Worm (Caenorhabditis elegans) whole organism, L2 larva: ENCODE measurements around the gene cex-2.
A peak's percentile ranks its signal among the peaks of the same experiment; 100 is the strongest.

Experiments
- C34F6.9 ChIP-seq: fragments of 150-350 bp; optimal IDR thresholded peaks from 2 replicates; lab custom pipeline; 2014; ENCODE audit warnings: missing biosample characterization, missing genetic modification characterization
- F13H6.1 ChIP-seq: sonication (generic microtip); optimal IDR thresholded peaks from 2 replicates; lab custom pipeline; 2016; ENCODE audit warnings: missing genetic modification characterization, missing compliant biosample characterization
- R02D3.7 ChIP-seq: fragments of 150-350 bp; optimal IDR thresholded peaks from 2 replicates; lab custom pipeline; 2014; ENCODE audit warnings: missing biosample characterization, missing genetic modification characterization
- ZK546.5 ChIP-seq: sonication (generic microtip); optimal IDR thresholded peaks from 2 replicates; lab custom pipeline; 2017; ENCODE audit warnings: missing biosample characterization, missing genetic modification characterization
- aly-2 ChIP-seq: fragments of 150-350 bp; optimal IDR thresholded peaks from 2 replicates; lab custom pipeline; 2014; ENCODE audit warnings: missing biosample characterization, missing genetic modification characterization
- ama-1 ChIP-seq: fragments of 150-350 bp; optimal IDR thresholded peaks from 2 replicates; lab custom pipeline; 2018; ENCODE audit warnings: inconsistent platforms
- blmp-1 ChIP-seq: sonication (generic microtip); optimal IDR thresholded peaks from 2 replicates; lab custom pipeline; 2017; ENCODE audit warnings: missing genetic modification characterization, mild to moderate bottlenecking, missing compliant biosample characterization, antibody characterized with exemption, moderate library complexity; ENCODE audit not compliant: insufficient read depth
- ceh-16 ChIP-seq: fragments of 150-350 bp; optimal IDR thresholded peaks from 2 replicates; lab custom pipeline; 2014; ENCODE audit warnings: missing biosample characterization, missing genetic modification characterization
- ceh-82 ChIP-seq: fragments of 150-350 bp; optimal IDR thresholded peaks from 2 replicates; lab custom pipeline; 2014; ENCODE audit warnings: missing biosample characterization, missing genetic modification characterization
- crh-2 ChIP-seq: sonication (generic microtip); optimal IDR thresholded peaks from 2 replicates; lab custom pipeline; 2017; ENCODE audit warnings: missing biosample characterization, missing genetic modification characterization
- dmd-4 ChIP-seq: sonication (generic microtip); optimal IDR thresholded peaks from 2 replicates; lab custom pipeline; 2017; ENCODE audit warnings: missing biosample characterization, missing genetic modification characterization
- egl-27 ChIP-seq: sonication (generic microtip); optimal IDR thresholded peaks from 3 replicates; lab custom pipeline; 2017; ENCODE audit warnings: missing biosample characterization, missing genetic modification reagents, missing genetic modification characterization
- elt-1 ChIP-seq: fragments of 150-350 bp; optimal IDR thresholded peaks from 2 replicates; lab custom pipeline; 2014; ENCODE audit warnings: missing biosample characterization, missing genetic modification characterization
- elt-3 ChIP-seq: sonication (generic microtip); optimal IDR thresholded peaks from 2 replicates; lab custom pipeline; 2017; ENCODE audit warnings: missing biosample characterization, missing genetic modification characterization
- fos-1 ChIP-seq: fragments of 150-350 bp; optimal IDR thresholded peaks from 2 replicates; lab custom pipeline; 2014; ENCODE audit warnings: missing biosample characterization, missing genetic modification characterization
- gmeb-1 ChIP-seq: fragments of 150-350 bp; optimal IDR thresholded peaks from 2 replicates; lab custom pipeline; 2014; ENCODE audit warnings: missing biosample characterization, missing genetic modification characterization
- lin-13 ChIP-seq: fragments of 150-350 bp; optimal IDR thresholded peaks from 2 replicates; lab custom pipeline; 2014; ENCODE audit warnings: missing biosample characterization, missing genetic modification reagents, missing genetic modification characterization
- lsy-2 ChIP-seq, 2 experiments: fragments of 150-350 bp in 1 of 2; sonication (generic microtip) in 1 of 2; optimal IDR thresholded peaks; 2 replicates each; lab custom pipeline; 2014 to 2017; ENCODE audit warnings: missing biosample characterization in 2 of 2, missing genetic modification characterization in 2 of 2
- mab-5 ChIP-seq: fragments of 150-350 bp; optimal IDR thresholded peaks from 2 replicates; lab custom pipeline; 2014; ENCODE audit warnings: missing biosample characterization, missing genetic modification characterization
- nhr-10 ChIP-seq: sonication (generic microtip); optimal IDR thresholded peaks from 2 replicates; lab custom pipeline; 2017; ENCODE audit warnings: missing biosample characterization, missing genetic modification characterization
- nhr-11 ChIP-seq: fragments of 150-350 bp; optimal IDR thresholded peaks from 2 replicates; lab custom pipeline; 2014; ENCODE audit warnings: missing biosample characterization, missing genetic modification characterization
- nhr-12 ChIP-seq: fragments of 150-350 bp; optimal IDR thresholded peaks from 2 replicates; lab custom pipeline; 2014; ENCODE audit warnings: missing biosample characterization, missing genetic modification characterization
- nhr-129 ChIP-seq: fragments of 150-350 bp; optimal IDR thresholded peaks from 2 replicates; lab custom pipeline; 2014; ENCODE audit warnings: missing biosample characterization, missing genetic modification characterization
- nhr-21 ChIP-seq: fragments of 150-350 bp; optimal IDR thresholded peaks from 2 replicates; lab custom pipeline; 2014; ENCODE audit warnings: missing biosample characterization, missing genetic modification characterization
- nhr-23 ChIP-seq: fragments of 150-350 bp; optimal IDR thresholded peaks from 2 replicates; lab custom pipeline; 2014; ENCODE audit warnings: missing biosample characterization, missing genetic modification reagents, missing genetic modification characterization
- nhr-25 ChIP-seq: fragments of 150-350 bp; sonication (generic microtip); optimal IDR thresholded peaks from 3 replicates; lab custom pipeline; 2014; ENCODE audit warnings: missing biosample characterization, missing genetic modification characterization
- nhr-6 ChIP-seq: fragments of 150-350 bp; optimal IDR thresholded peaks from 2 replicates; lab custom pipeline; 2014; ENCODE audit warnings: missing biosample characterization, missing genetic modification characterization
- nhr-77 ChIP-seq: fragments of 150-350 bp; optimal IDR thresholded peaks from 2 replicates; lab custom pipeline; 2014; ENCODE audit warnings: missing biosample characterization, missing genetic modification characterization
- skn-1 ChIP-seq: sonication (generic microtip); optimal IDR thresholded peaks from 2 replicates; lab custom pipeline; 2017; ENCODE audit warnings: missing biosample characterization, missing genetic modification characterization
- sma-3 ChIP-seq: sonication (generic microtip); optimal IDR thresholded peaks from 2 replicates; lab custom pipeline; 2016; ENCODE audit warnings: missing genetic modification reagents, missing genetic modification characterization, missing compliant biosample characterization
- sma-9 ChIP-seq, 2 experiments: fragments of 150-350 bp in 1 of 2; sonication (generic microtip) in 1 of 2; optimal IDR thresholded peaks; 2 replicates each; lab custom pipeline; 2014 to 2016; ENCODE audit warnings: missing genetic modification characterization in 2 of 2, mild to moderate bottlenecking in 1 of 2, missing biosample characterization in 1 of 2, missing compliant biosample characterization in 1 of 2, missing genetic modification reagents in 1 of 2, moderate library complexity in 1 of 2
- unc-62 ChIP-seq: fragments of 150-350 bp; optimal IDR thresholded peaks from 2 replicates; lab custom pipeline; 2014; ENCODE audit warnings: missing biosample characterization, missing genetic modification reagents, missing genetic modification characterization
- ztf-4 ChIP-seq: fragments of 150-350 bp; optimal IDR thresholded peaks from 2 replicates; lab custom pipeline; 2014; ENCODE audit warnings: missing biosample characterization, missing genetic modification characterization

cex-2 gene

DNA sequence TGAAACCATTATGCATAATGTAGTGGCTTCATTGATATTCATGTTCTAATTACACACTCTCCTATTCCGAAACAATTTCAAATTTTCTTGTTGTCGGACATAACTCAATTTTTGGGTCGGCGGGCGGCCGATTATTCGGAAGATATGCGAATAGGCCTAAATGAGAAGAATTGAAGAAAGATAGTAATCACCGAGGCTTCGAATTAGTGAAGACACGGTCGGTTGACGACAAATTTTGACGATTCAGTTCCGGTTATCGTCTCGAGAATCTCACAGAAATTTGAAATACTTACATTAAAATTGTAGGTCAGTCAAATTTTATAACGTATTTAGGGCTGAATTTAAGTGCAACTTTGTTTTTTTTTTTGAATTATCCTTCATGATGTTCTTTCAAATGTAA is 32.0 kb downstream of the cex-2 start:
- TF ChIP-seq nhr-129 (tag; lab: Kevin White, UChicago) (no peak), ceh-16 (peak; percentile 85), nhr-25 (tag; lab: Kevin White, UChicago) (peak; percentile 8), F13H6.1 (no peak), elt-1 (tag; lab: Kevin White, UChicago) (peak; percentile 17)

DNA sequence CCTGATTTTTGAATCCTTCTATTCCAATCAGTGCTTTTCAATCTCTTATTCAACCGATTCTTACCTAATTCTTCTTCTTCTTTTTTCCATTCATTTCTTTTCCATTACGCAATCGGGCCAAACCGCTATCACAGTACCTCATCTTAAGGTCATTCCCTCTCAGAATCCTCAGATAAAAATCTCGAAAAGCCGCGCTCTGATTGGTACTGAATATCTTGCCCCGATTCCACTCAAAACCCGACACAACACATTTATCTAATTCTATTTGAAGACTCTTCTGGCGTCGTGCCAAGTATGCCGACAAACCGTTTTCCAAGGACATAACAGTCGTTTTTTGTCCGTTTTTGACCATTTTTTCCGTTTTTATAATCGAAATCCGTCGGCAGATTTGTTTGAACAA is 33.3 kb downstream of the cex-2 start:
- TF ChIP-seq nhr-12 (tag; lab: Kevin White, UChicago) (no peak), ztf-4 (tag; lab: Kevin White, UChicago) (no peak), ceh-82 (tag; lab: Kevin White, UChicago) (no peak), nhr-10 (tag; lab: Kevin White, UChicago) (no peak), sma-9 (GFP tag; optimal IDR thresholded peaks at IDR 0.05; lab: Kevin White, UChicago) (peak; percentile 51), sma-9 (tag; optimal IDR thresholded peaks at IDR 0.05; lab: Kevin White, UChicago) (no peak), nhr-25 (tag; lab: Kevin White, UChicago) (peak; percentile 16), crh-2 (tag; lab: Kevin White, UChicago) (no peak), nhr-23 (tag; lab: Kevin White, UChicago) (no peak), gmeb-1 (tag; lab: Kevin White, UChicago) (no peak), nhr-77 (tag; lab: Kevin White, UChicago) (no peak), R02D3.7 (no peak), ZK546.5 (no peak), nhr-6 (tag; lab: Kevin White, UChicago) (no peak), lin-13 (no peak), ama-1 (lab: Kevin White, UChicago) (no peak), elt-1 (tag; lab: Kevin White, UChicago) (peak; percentile 82), ceh-16 (peak; percentile 98), egl-27 (tag; lab: Kevin White, UChicago) (peak; percentile 3)
- TF ChIP-seq, all 48 proteins: peak for 5

DNA sequence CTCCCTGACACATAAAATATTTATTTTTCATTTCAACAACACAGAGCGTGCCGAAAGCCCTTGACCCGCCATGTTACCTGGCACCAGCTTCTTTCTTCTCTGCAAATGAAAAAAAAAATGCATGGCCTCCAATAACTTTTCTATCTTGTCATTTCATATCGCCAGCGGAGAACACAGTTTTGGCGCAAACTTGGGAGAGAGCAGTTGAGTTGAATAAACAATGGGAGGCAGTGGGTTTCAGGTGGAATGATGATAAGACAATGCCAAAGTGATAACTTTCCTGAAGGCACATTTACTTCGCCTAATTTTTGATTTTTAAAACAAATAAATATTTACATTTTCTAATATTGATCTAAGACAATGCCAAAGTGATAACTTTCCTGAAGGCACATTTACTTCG is 34.0 kb downstream of the cex-2 start:
- TF ChIP-seq fos-1 (tag; lab: Kevin White, UChicago) (peak; percentile 17), crh-2 (tag; lab: Kevin White, UChicago) (no peak)

DNA sequence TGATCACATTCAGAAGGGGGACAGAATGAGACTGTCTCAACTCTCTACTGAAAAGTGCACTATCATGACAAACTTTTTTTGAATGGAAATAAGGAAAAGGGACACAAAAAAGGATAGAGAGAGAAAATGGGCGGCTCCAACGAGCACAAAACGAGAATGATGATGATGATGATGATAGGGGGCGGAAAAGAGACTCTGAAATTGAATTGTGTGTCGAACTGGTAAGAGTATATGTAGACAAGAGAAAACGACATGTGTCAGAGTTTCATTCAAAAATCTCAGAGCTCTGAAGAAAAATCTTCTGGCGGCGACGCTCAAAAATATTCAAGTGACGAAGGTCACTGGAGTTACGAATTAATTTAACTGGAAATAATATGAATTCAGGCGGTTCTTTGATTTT is 39.9 kb downstream of the cex-2 start:
- TF ChIP-seq dmd-4 (tag; lab: Kevin White, UChicago) = no peak
- no peak for TF ChIP-seq fos-1 (tag; lab: Kevin White, UChicago)
- TF ChIP-seq ceh-16 = no peak
- TF ChIP-seq nhr-21 (tag; lab: Kevin White, UChicago) = no peak
- TF ChIP-seq nhr-6 (tag; lab: Kevin White, UChicago) = no peak
- no peak for TF ChIP-seq nhr-11
- TF ChIP-seq aly-2 (tag; lab: Kevin White, UChicago) = no peak

DNA sequence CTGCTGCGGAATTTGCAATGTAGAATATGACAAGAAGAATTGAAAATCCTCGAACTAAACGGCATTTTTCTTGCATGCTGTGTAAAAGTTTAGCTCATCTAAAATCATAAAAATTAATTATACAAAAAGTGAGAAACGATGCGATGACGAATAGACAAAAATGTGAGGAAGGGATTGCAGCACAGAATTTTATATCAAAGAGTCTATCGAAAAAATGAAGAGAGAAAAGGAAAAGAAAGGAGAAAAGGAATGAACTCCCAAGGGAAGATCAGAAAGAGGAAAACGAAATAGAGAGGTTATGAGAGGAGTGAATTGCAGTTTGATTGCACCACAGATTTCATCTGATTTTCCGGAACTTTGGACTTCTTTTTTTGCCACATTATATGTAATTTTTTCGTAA is 41.0 kb downstream of the cex-2 start, which contains the start of gene glr-4:
glr-4 (minus strand) TSS at position 101 of the 400 bp plus-strand sequence.
- no peak for TF ChIP-seq skn-1 (tag; lab: Kevin White, UChicago)
- TF ChIP-seq lsy-2 (tag; optimal IDR thresholded peaks at IDR 0.05; lab: Kevin White, UChicago) = no peak
- TF ChIP-seq F13H6.1 = no peak
- TF ChIP-seq aly-2 (tag; lab: Kevin White, UChicago) = no peak
- no peak for TF ChIP-seq blmp-1 (tag; lab: Kevin White, UChicago)
- no peak for TF ChIP-seq R02D3.7
- no peak for TF ChIP-seq nhr-129 (tag; lab: Kevin White, UChicago)
- TF ChIP-seq sma-3 (GFP tag; lab: Kevin White, UChicago) = no peak
- no peak for TF ChIP-seq gmeb-1 (tag; lab: Kevin White, UChicago)
- TF ChIP-seq elt-3 (tag; lab: Kevin White, UChicago) = no peak
- TF ChIP-seq mab-5 = no peak
- no peak for TF ChIP-seq nhr-12 (tag; lab: Kevin White, UChicago)
- no peak for TF ChIP-seq ZK546.5

DNA sequence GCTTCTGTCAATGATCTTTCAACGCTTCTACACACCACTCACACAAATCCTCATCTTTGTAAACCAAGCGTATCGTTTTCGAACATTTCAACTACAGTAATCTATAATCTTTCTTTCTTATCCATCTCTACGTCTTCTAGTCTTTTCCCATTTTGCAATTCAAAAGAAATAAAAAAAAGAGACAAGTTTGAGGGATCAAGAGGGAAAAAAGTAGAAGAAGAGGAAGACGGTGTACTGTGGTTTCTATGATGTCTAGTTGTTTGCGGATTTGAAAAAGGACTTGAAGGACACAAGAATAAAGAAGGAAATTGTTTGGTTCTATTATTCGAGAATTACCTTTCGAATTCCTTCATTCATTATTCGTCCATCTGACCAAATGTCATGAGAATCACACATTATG is 42.7 kb downstream of the cex-2 start:
- TF ChIP-seq skn-1 (tag; lab: Kevin White, UChicago) (no peak), unc-62 (GFP tag; lab: Kevin White, UChicago) (no peak), mab-5 (no peak), nhr-25 (tag; lab: Kevin White, UChicago) (peak; percentile 32), nhr-77 (tag; lab: Kevin White, UChicago) (no peak), C34F6.9 (tag; lab: Kevin White, UChicago) (no peak), nhr-21 (tag; lab: Kevin White, UChicago) (no peak)
